Fruit fly (Drosophila melanogaster): ENCODE data around the gene CG15771.

CG15771 gene

dm6 chrX:5744992-5745732, 10.2 kb upstream of the CG15771 start (continued):
- TF ChIP-seq psq (GFP tag; optimal IDR thresholded peaks at IDR 0.05) (no peak), maf-S (GFP tag; optimal IDR thresholded peaks at IDR 0.05) (peak; percentile 53), danr (GFP tag; IDR thresholded peaks at IDR 0.05) (no peak), disco-r (GFP tag; optimal IDR thresholded peaks at IDR 0.05) (peak; percentile 0), row (GFP tag; IDR thresholded peaks at IDR 0.05) (peak; percentile 81), sug (tag; optimal IDR thresholded peaks at IDR 0.05) (no peak), unpg (GFP tag; optimal IDR thresholded peaks at IDR 0.05) (no peak), cato (GFP tag; optimal IDR thresholded peaks at IDR 0.05; ENCODE audit: borderline replicate concordance) (no peak), Max (GFP tag; optimal IDR thresholded peaks at IDR 0.05) (no peak), CG34376 (GFP tag; optimal IDR thresholded peaks at IDR 0.05) (no peak), CG8089 (GFP tag; optimal IDR thresholded peaks at IDR 0.05) (no peak), tin (GFP tag; optimal IDR thresholded peaks at IDR 0.05) (peak; percentile 12), bigmax (GFP tag; optimal IDR thresholded peaks at IDR 0.05) (no peak), hkb (optimal IDR thresholded peaks at IDR 0.05) (no peak), hkb (GFP tag; IDR thresholded peaks at IDR 0.05) (no peak), ac (GFP tag; optimal IDR thresholded peaks at IDR 0.05) (no peak), H15 (GFP tag; IDR thresholded peaks at IDR 0.05) (0 out of 3 replicates have a peak, but pooled peaks have one; percentile 32), CG9727 (GFP tag; optimal IDR thresholded peaks at IDR 0.05) (peak; percentile 33), klu (GFP tag; IDR thresholded peaks at IDR 0.05) (no peak), stc (GFP tag; IDR thresholded peaks at IDR 0.05) (no peak), CG4730 (GFP tag; IDR thresholded peaks at IDR 0.05) (no peak), jumu (GFP tag; optimal IDR thresholded peaks at IDR 0.05) (peak; percentile 17), bsh (GFP tag; optimal IDR thresholded peaks at IDR 0.05) (no peak), CG11398 (GFP tag; optimal IDR thresholded peaks at IDR 0.05) (no peak), tgo (GFP tag; IDR thresholded peaks at IDR 0.05) (0 out of 3 replicates have a peak, but pooled peaks have one; percentile 18), Antp (GFP tag; optimal IDR thresholded peaks at IDR 0.05) (peak; percentile 31), ssp (GFP tag; IDR thresholded peaks at IDR 0.05) (no peak), CG18599 (GFP tag; optimal IDR thresholded peaks at IDR 0.05) (peak; percentile 41), CG9609 (GFP tag; optimal IDR thresholded peaks at IDR 0.05) (peak; percentile 36), CG12104 (GFP tag; optimal IDR thresholded peaks at IDR 0.05) (no peak), chn (GFP tag; optimal IDR thresholded peaks at IDR 0.05) (no peak), CG8388 (GFP tag; optimal IDR thresholded peaks at IDR 0.05) (no peak), Usf (GFP tag; optimal IDR thresholded peaks at IDR 0.05) (no peak), CG4282 (GFP tag; optimal IDR thresholded peaks at IDR 0.05) (no peak), Hmr (GFP tag; optimal IDR thresholded peaks at IDR 0.05) (peak; percentile 41), CG8478 (optimal IDR thresholded peaks at IDR 0.05) (no peak), Hand (GFP tag; optimal IDR thresholded peaks at IDR 0.05) (no peak), sisA (GFP tag; IDR thresholded peaks at IDR 0.05) (no peak), CG12155 (GFP tag; optimal IDR thresholded peaks at IDR 0.05) (peak; percentile 49), run (tag; optimal IDR thresholded peaks at IDR 0.05) (no peak), CG12942 (GFP tag; optimal IDR thresholded peaks at IDR 0.05) (no peak), slou (GFP tag; optimal IDR thresholded peaks at IDR 0.05) (no peak), CG13287 (GFP tag; IDR thresholded peaks at IDR 0.05; ENCODE audit: partially characterized antibody) (peak; percentile 73), nerfin-1 (tag; optimal IDR thresholded peaks at IDR 0.05) (no peak), p53 (GFP tag; optimal IDR thresholded peaks at IDR 0.05) (no peak), CG32772 (GFP tag; IDR thresholded peaks at IDR 0.05) (no peak), amos (GFP tag; IDR thresholded peaks at IDR 0.05; ENCODE audit: partially characterized antibody) (peak; percentile 62), hth (optimal IDR thresholded peaks at IDR 0.05) (no peak), Hmx (GFP tag; optimal IDR thresholded peaks at IDR 0.05) (no peak), hbn (GFP tag; IDR thresholded peaks at IDR 0.05; ENCODE audit: partially characterized antibody) (peak; percentile 47), HLH4C (GFP tag; IDR thresholded peaks at IDR 0.05; ENCODE audit: partially characterized antibody) (peak; percentile 40; the same call in 2 of the 3 replicates)

Data from whole organism, embryonic.